Fruit fly (Drosophila melanogaster): Measurements from ENCODE around the gene Acsf3.

Gene Acsf3

dm6 chrX:7300722-7301350 lies 28.0 kb upstream of the Acsf3 start:
- TF ChIP-seq rn (GFP tag; IDR thresholded peaks at IDR 0.05): 0 out of 2 replicates have a peak, but pooled peaks have one; percentile 13
- TF ChIP-seq CG15710 (tag; optimal IDR thresholded peaks at IDR 0.05): no peak
- TF ChIP-seq Snoo (tag; optimal IDR thresholded peaks at IDR 0.05): peak; percentile 10
- no peak for TF ChIP-seq CG14655 (GFP tag; optimal IDR thresholded peaks at IDR 0.05)
- no peak for TF ChIP-seq Pif1A (GFP tag; optimal IDR thresholded peaks at IDR 0.05)
- peak; percentile 95 for TF ChIP-seq CG13204 (GFP tag; optimal IDR thresholded peaks at IDR 0.05)
- peak; percentile 42; the same call in 2 of the 3 replicates for TF ChIP-seq CG4496 (GFP tag; IDR thresholded peaks at IDR 0.05)
- no peak for TF ChIP-seq CG9948 (tag; optimal IDR thresholded peaks at IDR 0.05)
- peak; percentile 67 for TF ChIP-seq EcR (GFP tag; optimal IDR thresholded peaks at IDR 0.05)
- no peak for TF ChIP-seq CG8159 (tag; optimal IDR thresholded peaks at IDR 0.05)
- peak; percentile 71 for TF ChIP-seq Ets98B (GFP tag; IDR thresholded peaks at IDR 0.05)
- TF ChIP-seq CG10348 (GFP tag; IDR thresholded peaks at IDR 0.05): peak; percentile 61; the same call in 1 of the 2 replicates
- no peak for TF ChIP-seq CG34367 (tag; optimal IDR thresholded peaks at IDR 0.05)
- TF ChIP-seq CG17806 (tag; optimal IDR thresholded peaks at IDR 0.05): no peak
- no peak for TF ChIP-seq Pif1B (GFP tag; optimal IDR thresholded peaks at IDR 0.05)
- TF ChIP-seq fd96Ca (GFP tag; IDR thresholded peaks at IDR 0.05): peak; percentile 66
- peak; percentile 7; the same call in 1 of the 2 replicates for TF ChIP-seq CG12605 (GFP tag; IDR thresholded peaks at IDR 0.05)
- TF ChIP-seq CG8301 (tag; optimal IDR thresholded peaks at IDR 0.05): no peak
- TF ChIP-seq gl (tag; optimal IDR thresholded peaks at IDR 0.05): no peak
- TF ChIP-seq CG32121 (GFP tag; IDR thresholded peaks at IDR 0.05): peak; percentile 58
- no peak for TF ChIP-seq D1 (tag; optimal IDR thresholded peaks at IDR 0.05)

- TF ChIP-seq CG12605 (GFP tag; IDR thresholded peaks at IDR 0.05): 0 out of 2 replicates have a peak, but pooled peaks have one; percentile 1
- no peak for TF ChIP-seq EcR (GFP tag; optimal IDR thresholded peaks at IDR 0.05)
- peak; percentile 87 for TF ChIP-seq CG4496 (GFP tag; IDR thresholded peaks at IDR 0.05)
- TF ChIP-seq fd96Ca (GFP tag; IDR thresholded peaks at IDR 0.05): peak; percentile 89
- TF ChIP-seq Snoo (tag; optimal IDR thresholded peaks at IDR 0.05): peak; percentile 31
- no peak for TF ChIP-seq D1 (tag; optimal IDR thresholded peaks at IDR 0.05)
- TF ChIP-seq rn (GFP tag; IDR thresholded peaks at IDR 0.05): peak; percentile 58
- TF ChIP-seq Pif1B (GFP tag; optimal IDR thresholded peaks at IDR 0.05): peak; percentile 30
- peak; percentile 79 for TF ChIP-seq CG32121 (GFP tag; IDR thresholded peaks at IDR 0.05)
- peak; percentile 89 for TF ChIP-seq CG14655 (GFP tag; optimal IDR thresholded peaks at IDR 0.05)
- peak; percentile 73 for TF ChIP-seq CG9948 (tag; optimal IDR thresholded peaks at IDR 0.05)
- TF ChIP-seq CG8301 (tag; optimal IDR thresholded peaks at IDR 0.05): peak; percentile 80
- TF ChIP-seq Pif1A (GFP tag; optimal IDR thresholded peaks at IDR 0.05): peak; percentile 52
- TF ChIP-seq CG15710 (tag; optimal IDR thresholded peaks at IDR 0.05): peak; percentile 77
- TF ChIP-seq CG10348 (GFP tag; IDR thresholded peaks at IDR 0.05): peak; percentile 44; the same call in 1 of the 2 replicates
- TF ChIP-seq CG17806 (tag; optimal IDR thresholded peaks at IDR 0.05): peak; percentile 37
- peak; percentile 41 for TF ChIP-seq CG13204 (GFP tag; optimal IDR thresholded peaks at IDR 0.05)
- peak; percentile 87 for TF ChIP-seq Ets98B (GFP tag; IDR thresholded peaks at IDR 0.05)
- no peak for TF ChIP-seq gl (tag; optimal IDR thresholded peaks at IDR 0.05)
- TF ChIP-seq CG34367 (tag; optimal IDR thresholded peaks at IDR 0.05): peak; percentile 65
- TF ChIP-seq CG8159 (tag; optimal IDR thresholded peaks at IDR 0.05): peak; percentile 85
Measured at dm6 chrX:7301351-7302328, 27.2 kb upstream of the Acsf3 start.

- TF ChIP-seq Pif1A (GFP tag; optimal IDR thresholded peaks at IDR 0.05) (peak; percentile 92), CG34367 (tag; optimal IDR thresholded peaks at IDR 0.05) (peak; percentile 96), D1 (tag; optimal IDR thresholded peaks at IDR 0.05) (peak; percentile 68), CG17806 (tag; optimal IDR thresholded peaks at IDR 0.05) (peak; percentile 96), CG4496 (GFP tag; IDR thresholded peaks at IDR 0.05) (peak; percentile 92), CG8159 (tag; optimal IDR thresholded peaks at IDR 0.05) (peak; percentile 96), CG10348 (GFP tag; IDR thresholded peaks at IDR 0.05) (no peak), CG8301 (tag; optimal IDR thresholded peaks at IDR 0.05) (peak; percentile 87), CG12605 (GFP tag; IDR thresholded peaks at IDR 0.05) (peak; percentile 83), CG14655 (GFP tag; optimal IDR thresholded peaks at IDR 0.05) (peak; percentile 93), EcR (GFP tag; optimal IDR thresholded peaks at IDR 0.05) (peak; percentile 9), CG9948 (tag; optimal IDR thresholded peaks at IDR 0.05) (peak; percentile 96), fd96Ca (GFP tag; IDR thresholded peaks at IDR 0.05) (peak; percentile 82), Pif1B (GFP tag; optimal IDR thresholded peaks at IDR 0.05) (peak; percentile 79), CG32121 (GFP tag; IDR thresholded peaks at IDR 0.05) (peak; percentile 58), Ets98B (GFP tag; IDR thresholded peaks at IDR 0.05) (peak; percentile 75), rn (GFP tag; IDR thresholded peaks at IDR 0.05) (peak; percentile 75), Snoo (tag; optimal IDR thresholded peaks at IDR 0.05) (peak; percentile 92), CG13204 (GFP tag; optimal IDR thresholded peaks at IDR 0.05) (peak; percentile 67), gl (tag; optimal IDR thresholded peaks at IDR 0.05) (peak; percentile 89), CG15710 (tag; optimal IDR thresholded peaks at IDR 0.05) (peak; percentile 96)
Measured at dm6 chrX:7302329-7302728, 26.5 kb upstream of the Acsf3 start.

- TF ChIP-seq CG8301 (tag; optimal IDR thresholded peaks at IDR 0.05): no peak
- TF ChIP-seq EcR (GFP tag; optimal IDR thresholded peaks at IDR 0.05): peak; percentile 62
- no peak for TF ChIP-seq gl (tag; optimal IDR thresholded peaks at IDR 0.05)
- TF ChIP-seq fd96Ca (GFP tag; IDR thresholded peaks at IDR 0.05): no peak
- TF ChIP-seq CG4496 (GFP tag; IDR thresholded peaks at IDR 0.05): peak; percentile 20; the same call in 1 of the 3 replicates
- no peak for TF ChIP-seq CG10348 (GFP tag; IDR thresholded peaks at IDR 0.05)
Measured at dm6 chrX:7303848-7304427, 24.9 kb upstream of the Acsf3 start.
